Fruit fly (Drosophila melanogaster): ENCODE results near the gene Tap42.

The Tap42 gene

DNA sequence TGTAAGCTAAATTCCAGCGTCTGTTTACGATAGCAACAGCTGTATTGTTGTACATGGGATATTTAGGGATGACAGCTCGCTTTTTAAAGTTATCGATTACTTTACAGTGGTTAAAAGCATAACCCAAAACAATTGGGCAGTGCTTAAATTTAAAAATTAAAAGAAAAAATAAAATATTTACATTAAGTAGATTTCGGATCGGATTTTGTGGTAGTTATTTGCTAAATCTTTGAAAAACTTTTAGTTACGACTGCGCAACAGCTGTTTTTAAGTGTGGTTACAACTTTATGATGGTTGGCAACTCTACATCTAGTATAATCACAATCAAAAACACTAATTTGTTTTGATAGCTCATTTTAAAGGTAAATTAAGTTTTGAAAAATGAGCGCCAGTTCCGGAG, 19.8 kb downstream of the Tap42 start, which contains the start of the genes Ing5 and CG7099 (continued):
- TF ChIP-seq hth (optimal IDR thresholded peaks at IDR 0.05): no peak
- peak; percentile 91 for TF ChIP-seq ssp (GFP tag; IDR thresholded peaks at IDR 0.05)
- peak; percentile 84 for TF ChIP-seq org-1 (GFP tag; optimal IDR thresholded peaks at IDR 0.05)
- peak; percentile 94 for TF ChIP-seq CG8388 (GFP tag; optimal IDR thresholded peaks at IDR 0.05)
- TF ChIP-seq tgo (GFP tag; IDR thresholded peaks at IDR 0.05): peak; percentile 96
- no peak for TF ChIP-seq hkb (optimal IDR thresholded peaks at IDR 0.05)
- TF ChIP-seq hkb (GFP tag; IDR thresholded peaks at IDR 0.05): peak; percentile 95
- no peak for TF ChIP-seq Sin3A (optimal IDR thresholded peaks at IDR 0.05)
- TF ChIP-seq HLH4C (GFP tag; IDR thresholded peaks at IDR 0.05; ENCODE audit: partially characterized antibody): peak; percentile 71
- peak; percentile 65 for TF ChIP-seq CG1603 (tag; optimal IDR thresholded peaks at IDR 0.05)
- peak; percentile 97 for TF ChIP-seq CG4617 (GFP tag; optimal IDR thresholded peaks at IDR 0.05; ENCODE audit: borderline replicate concordance)
- TF ChIP-seq pita (GFP tag; optimal IDR thresholded peaks at IDR 0.05): no peak
- peak; percentile 61 for TF ChIP-seq ash1 (GFP tag; optimal IDR thresholded peaks at IDR 0.05)
- peak; percentile 92 for TF ChIP-seq Sox100B (GFP tag; optimal IDR thresholded peaks at IDR 0.05)
- peak; percentile 93 to 98 for TF ChIP-seq dpn (GFP tag; optimal IDR thresholded peaks at IDR 0.05)
- peak; percentile 61 for TF ChIP-seq CG3163 (GFP tag; optimal IDR thresholded peaks at IDR 0.05)
- TF ChIP-seq dan (GFP tag; IDR thresholded peaks at IDR 0.05): peak; percentile 87
- TF ChIP-seq kay (GFP tag; optimal IDR thresholded peaks at IDR 0.05): peak; percentile 93
- TF ChIP-seq CG14050 (GFP tag; IDR thresholded peaks at IDR 0.05): peak; percentile 93
- peak; percentile 96 for TF ChIP-seq CG11085 (GFP tag; IDR thresholded peaks at IDR 0.05)
- TF ChIP-seq nmo (GFP tag; optimal IDR thresholded peaks at IDR 0.05): peak; percentile 98
- TF ChIP-seq pan (optimal IDR thresholded peaks at IDR 0.05): no peak
- TF ChIP-seq pan (GFP tag; optimal IDR thresholded peaks at IDR 0.05 in 1 of 2, IDR thresholded peaks at IDR 0.05 in 1 of 2): peak in 1 of 2 experiments; percentile 97
- peak; percentile 94 for TF ChIP-seq so (GFP tag; IDR thresholded peaks at IDR 0.05)
- peak; percentile 96 for TF ChIP-seq ara (GFP tag; IDR thresholded peaks at IDR 0.05)
- TF ChIP-seq CG12744 (GFP tag; optimal IDR thresholded peaks at IDR 0.05): peak; percentile 90
- peak; percentile 88 for TF ChIP-seq CG2875 (GFP tag; optimal IDR thresholded peaks at IDR 0.05)
- TF ChIP-seq sna (GFP tag; IDR thresholded peaks at IDR 0.05; ENCODE audit: partially characterized antibody): peak; percentile 67
- peak; percentile 81 for TF ChIP-seq CG33213 (GFP tag; optimal IDR thresholded peaks at IDR 0.05)
- TF ChIP-seq lmd (GFP tag; IDR thresholded peaks at IDR 0.05): peak; percentile 96
- TF ChIP-seq CG9876 (GFP tag; optimal IDR thresholded peaks at IDR 0.05): peak; percentile 75
- TF ChIP-seq CrebB (tag; optimal IDR thresholded peaks at IDR 0.05): peak; percentile 89
- TF ChIP-seq PHDP (tag; optimal IDR thresholded peaks at IDR 0.05): peak; percentile 96
- TF ChIP-seq CG13775 (GFP tag; optimal IDR thresholded peaks at IDR 0.05): peak; percentile 97
- peak; percentile 91 for TF ChIP-seq CG1529 (GFP tag; optimal IDR thresholded peaks at IDR 0.05)
- peak; percentile 79 for TF ChIP-seq Gsc (GFP tag; IDR thresholded peaks at IDR 0.05)
- TF ChIP-seq trh (GFP tag; optimal IDR thresholded peaks at IDR 0.05): peak; percentile 92
- TF ChIP-seq slp2 (GFP tag; optimal IDR thresholded peaks at IDR 0.05): peak; percentile 86
- peak; percentile 83 for TF ChIP-seq Nf-YB (GFP tag; optimal IDR thresholded peaks at IDR 0.05)
- TF ChIP-seq Mes4 (GFP tag; optimal IDR thresholded peaks at IDR 0.05): peak; percentile 75
- peak; percentile 94 for TF ChIP-seq CG11504 (tag; optimal IDR thresholded peaks at IDR 0.05)
- peak; percentile 94 for TF ChIP-seq Dek (tag; optimal IDR thresholded peaks at IDR 0.05)
- TF ChIP-seq grn (GFP tag; optimal IDR thresholded peaks at IDR 0.05): no peak
- peak; percentile 99 for TF ChIP-seq slbo (GFP tag; IDR thresholded peaks at IDR 0.05)
- peak; percentile 83 for TF ChIP-seq MTF-1 (GFP tag; optimal IDR thresholded peaks at IDR 0.05; ENCODE audit: borderline replicate concordance)
- TF ChIP-seq bcd (GFP tag; optimal IDR thresholded peaks at IDR 0.05): peak; percentile 95
- peak; percentile 93 for TF ChIP-seq klu (GFP tag; IDR thresholded peaks at IDR 0.05)
- peak; percentile 92 for TF ChIP-seq wdn (GFP tag; IDR thresholded peaks at IDR 0.05)
- TF ChIP-seq E2f1 (GFP tag; IDR thresholded peaks at IDR 0.05): peak; percentile 96
- peak; percentile 94 for TF ChIP-seq peb (GFP tag; IDR thresholded peaks at IDR 0.05)
- TF ChIP-seq CG4707 (GFP tag; optimal IDR thresholded peaks at IDR 0.05): peak; percentile 82
- TF ChIP-seq CG1024 (GFP tag; IDR thresholded peaks at IDR 0.05): peak; percentile 92
- peak; percentile 85 for TF ChIP-seq CG6765 (GFP tag; optimal IDR thresholded peaks at IDR 0.05)
